ENCODE assay signal across 1 worm cellular context in the genomic region with DNA sequence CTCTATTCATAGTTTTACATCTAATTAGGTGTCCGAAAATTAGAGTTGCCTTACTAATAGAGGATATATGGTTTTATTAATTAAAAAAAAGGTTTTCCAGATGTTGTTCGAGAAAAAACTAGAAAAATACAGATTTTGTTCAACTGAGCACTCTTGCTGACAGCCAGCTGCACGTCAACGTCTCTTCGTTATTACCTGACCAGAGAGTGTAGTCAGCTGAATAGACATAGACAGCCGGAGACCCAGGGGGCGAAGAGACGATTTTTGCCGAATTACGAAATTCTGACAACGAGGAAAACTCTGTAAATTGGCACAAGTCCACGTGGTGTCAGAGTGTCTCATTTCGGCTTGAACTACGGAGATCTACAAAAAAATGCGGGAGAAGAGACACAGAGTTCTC.
A peak's percentile ranks its signal among the peaks of the same experiment; 100 is the strongest.
TF ChIP-seq lines count a peak whose summit lies in the region.

No protein-coding gene starts in this region.

TF ChIP-seq in whole organism, L4 larva, 104 proteins besides CTCF, POLR2A, EP300 and RAD21 (continued from another document):
- TF ChIP-seq nhr-25 (tag; optimal IDR thresholded peaks at IDR 0.05; lab: Kevin White, UChicago; ENCODE audit: borderline replicate concordance, insufficient read depth): no peak
- TF ChIP-seq tra-1 (GFP tag; IDR thresholded peaks at IDR 0.05; lab: Robert Waterston, UW): no peak
- TF ChIP-seq nhr-111 (GFP tag; optimal IDR thresholded peaks at IDR 0.05; lab: Kevin White, UChicago): no peak
- TF ChIP-seq unc-39 (tag; optimal IDR thresholded peaks at IDR 0.05; lab: Kevin White, UChicago): no peak
- no peak for TF ChIP-seq attf-4 (tag; optimal IDR thresholded peaks at IDR 0.05; lab: Kevin White, UChicago)
- TF ChIP-seq cey-2 (tag; optimal IDR thresholded peaks at IDR 0.05; lab: Kevin White, UChicago; ENCODE audit: borderline replicate concordance, insufficient read depth): no peak
- no peak for TF ChIP-seq ceh-82 (tag; optimal IDR thresholded peaks at IDR 0.05; lab: Kevin White, UChicago)
- TF ChIP-seq zip-2 (tag; optimal IDR thresholded peaks at IDR 0.05; lab: Kevin White, UChicago): no peak
- no peak for TF ChIP-seq lir-3 (tag; optimal IDR thresholded peaks at IDR 0.05; lab: Kevin White, UChicago)
- no peak for TF ChIP-seq spr-1 (tag; optimal IDR thresholded peaks at IDR 0.05; lab: Kevin White, UChicago)
- TF ChIP-seq F26F4.8 (GFP tag; conservative IDR thresholded peaks at IDR 0.05; lab: Robert Waterston, UW): no peak
- peak in 1 of 2 experiments; percentile 34 for TF ChIP-seq lsy-2 (tag; optimal IDR thresholded peaks at IDR 0.05; lab: Kevin White, UChicago)
- no peak for TF ChIP-seq unc-62 (GFP tag; optimal IDR thresholded peaks at IDR 0.05 in 1 of 2; lab: Kevin White, UChicago)
- no peak for TF ChIP-seq unc-62 (tag; optimal IDR thresholded peaks at IDR 0.05; lab: Kevin White, UChicago)
- TF ChIP-seq F37D6.2 (tag; optimal IDR thresholded peaks at IDR 0.05; lab: Kevin White, UChicago): no peak
- TF ChIP-seq arid-1 (GFP tag; conservative IDR thresholded peaks at IDR 0.05; lab: Robert Waterston, UW): no peak
- TF ChIP-seq daf-8 (GFP tag; IDR thresholded peaks at IDR 0.05; lab: Robert Waterston, UW): no peak
- TF ChIP-seq unc-130 (GFP tag; optimal IDR thresholded peaks at IDR 0.05; lab: Kevin White, UChicago): no peak
- TF ChIP-seq vab-7 (GFP tag; IDR thresholded peaks at IDR 0.05; lab: Robert Waterston, UW): no peak
- TF ChIP-seq nhr-41 (GFP tag; IDR thresholded peaks at IDR 0.05; lab: Robert Waterston, UW): no peak
- no peak for TF ChIP-seq nhr-76 (tag; optimal IDR thresholded peaks at IDR 0.05; lab: Kevin White, UChicago)
- no peak for TF ChIP-seq daf-19 (GFP tag; conservative IDR thresholded peaks at IDR 0.05; lab: Robert Waterston, UW)
- TF ChIP-seq Y75B8A.6 (GFP tag; IDR thresholded peaks at IDR 0.05; lab: Robert Waterston, UW): no peak
- peak; percentile 18; the same call in 1 of the 2 replicates for TF ChIP-seq dmd-6 (GFP tag; IDR thresholded peaks at IDR 0.05; lab: Robert Waterston, UW)
- TF ChIP-seq dmd-8 (GFP tag; IDR thresholded peaks at IDR 0.05; lab: Robert Waterston, UW): no peak
- TF ChIP-seq pha-4 (GFP tag; IDR thresholded peaks at IDR 0.05; lab: Robert Waterston, UW): peak; percentile 52; the same call in 1 of the 2 replicates
- no peak for TF ChIP-seq pha-4 (tag; optimal IDR thresholded peaks at IDR 0.05; lab: Kevin White, UChicago)
- TF ChIP-seq F44E2.7 (GFP tag; IDR thresholded peaks at IDR 0.05; lab: Robert Waterston, UW): no peak
- TF ChIP-seq ceh-32 (tag; optimal IDR thresholded peaks at IDR 0.05; lab: Kevin White, UChicago; ENCODE audit: poor library complexity): no peak
- TF ChIP-seq lin-38 (GFP tag; IDR thresholded peaks at IDR 0.05; lab: Robert Waterston, UW): peak; percentile 54
- TF ChIP-seq aha-1 (tag; lab: Kevin White, UChicago): no peak
- TF ChIP-seq Y5F2A.4 (GFP tag; optimal IDR thresholded peaks at IDR 0.05; lab: Kevin White, UChicago): no peak
- no peak for TF ChIP-seq T26A8.4 (GFP tag; IDR thresholded peaks at IDR 0.05; lab: Robert Waterston, UW)
- no peak for TF ChIP-seq lin-39 (tag; optimal IDR thresholded peaks at IDR 0.05; lab: Kevin White, UChicago)
- no peak for TF ChIP-seq Y48G9A.11 (GFP tag; IDR thresholded peaks at IDR 0.05; lab: Robert Waterston, UW)
- TF ChIP-seq hif-1 (tag; optimal IDR thresholded peaks at IDR 0.05; lab: Kevin White, UChicago): peak in 1 of 2 experiments; percentile 12
- TF ChIP-seq ZK337.2 (GFP tag; IDR thresholded peaks at IDR 0.05; lab: Robert Waterston, UW): no peak
- no peak for TF ChIP-seq tag-97 (GFP tag; IDR thresholded peaks at IDR 0.05; lab: Robert Waterston, UW)
- TF ChIP-seq nhr-11 (tag; optimal IDR thresholded peaks at IDR 0.05; lab: Kevin White, UChicago): no peak
- no peak for TF ChIP-seq php-3 (GFP tag; IDR thresholded peaks at IDR 0.05; lab: Robert Waterston, UW)
- TF ChIP-seq zfp-3 (GFP tag; conservative IDR thresholded peaks at IDR 0.05; lab: Robert Waterston, UW): no peak
- TF ChIP-seq dve-1 (tag; optimal IDR thresholded peaks at IDR 0.05; lab: Kevin White, UChicago; ENCODE audit: insufficient read depth): peak; percentile 28
- no peak for TF ChIP-seq snpc-1.2 (GFP tag; IDR thresholded peaks at IDR 0.05; lab: Robert Waterston, UW)
- no peak for TF ChIP-seq lin-29 (GFP tag; IDR thresholded peaks at IDR 0.05; lab: Robert Waterston, UW)
- no peak for TF ChIP-seq madf-5 (GFP tag; IDR thresholded peaks at IDR 0.05; lab: Robert Waterston, UW)
- peak; percentile 72 for TF ChIP-seq hlh-11 (tag; optimal IDR thresholded peaks at IDR 0.05; lab: Kevin White, UChicago)
